Fruit fly (Drosophila melanogaster) whole organism, embryonic: ENCODE results near the gene Arp8.
A peak's percentile ranks its signal among the peaks of the same experiment; 100 is the strongest.

Experiments
- BEAF-32 ChIP-seq: fragments of 200-800 bp; sonication (Bioruptor generic); optimal IDR thresholded peaks from 3 replicates; lab custom pipeline; 2017; ENCODE audit warnings: missing biosample characterization, missing genetic modification characterization, mild to moderate bottlenecking, moderate library complexity, missing genetic modification reagents
- CG10462 ChIP-seq: fragments of 200-800 bp; sonication (Bioruptor generic); optimal IDR thresholded peaks from 2 replicates; lab custom pipeline; 2016; ENCODE audit warnings: missing biosample characterization, missing genetic modification characterization
- CG10543 ChIP-seq: fragments of 200-800 bp; sonication (Bioruptor generic); optimal IDR thresholded peaks from 3 replicates; lab custom pipeline; 2017; ENCODE audit warnings: missing biosample characterization, mild to moderate bottlenecking, missing genetic modification characterization, moderate library complexity
- CG10654 ChIP-seq: fragments of 200-800 bp; sonication (Bioruptor generic); optimal IDR thresholded peaks from 2 replicates; lab custom pipeline; 2016; ENCODE audit warnings: missing biosample characterization, missing genetic modification characterization
- CG10979 ChIP-seq: fragments of 200-800 bp; sonication (Bioruptor generic); optimal IDR thresholded peaks from 2 replicates; lab custom pipeline; 2018; ENCODE audit warnings: missing biosample characterization, mild to moderate bottlenecking, missing genetic modification characterization, moderate library complexity
- CG11247 ChIP-seq: fragments of 200-800 bp; sonication (Bioruptor generic); IDR thresholded peaks from 2 replicates; pipeline ENCODE4 v1.3.6; 2022; ENCODE audit warnings: missing biosample characterization, missing genetic modification characterization
- CG11456 ChIP-seq: fragments of 200-800 bp; sonication (Bioruptor generic); IDR thresholded peaks from 3 replicates; pipeline ENCODE4 v1.3.6; 2022; ENCODE audit warnings: missing biosample characterization, missing genetic modification characterization
- CG12299 ChIP-seq: fragments of 200-800 bp; sonication (Bioruptor generic); optimal IDR thresholded peaks from 2 replicates; lab custom pipeline; 2018; ENCODE audit warnings: missing biosample characterization, mild to moderate bottlenecking, missing genetic modification characterization
- CG12391 ChIP-seq: fragments of 200-800 bp; sonication (Bioruptor generic); optimal IDR thresholded peaks from 3 replicates; lab custom pipeline; 2018; ENCODE audit warnings: missing biosample characterization, mild to moderate bottlenecking, missing genetic modification characterization, moderate library complexity
- CG13775 ChIP-seq: fragments of 200-800 bp; sonication (Bioruptor generic); optimal IDR thresholded peaks from 3 replicates; lab custom pipeline; 2017; ENCODE audit warnings: missing biosample characterization, mild to moderate bottlenecking, missing genetic modification characterization
- CG14667 ChIP-seq: fragments of 200-800 bp; sonication (Bioruptor generic); IDR thresholded peaks from 2 replicates; pipeline ENCODE4 v1.3.6; 2022; ENCODE audit warnings: missing biosample characterization, missing genetic modification characterization
- CG16813 ChIP-seq: fragments of 200-800 bp; sonication (Bioruptor generic); IDR thresholded peaks from 3 replicates; pipeline ENCODE4 v1.3.6; 2022; ENCODE audit warnings: missing biosample characterization, missing genetic modification characterization; ENCODE audit not compliant: partially characterized antibody
- CG1792 ChIP-seq: fragments of 200-800 bp; sonication (Bioruptor generic); optimal IDR thresholded peaks from 2 replicates; lab custom pipeline; 2016; ENCODE audit warnings: missing biosample characterization, missing genetic modification characterization
- CG18262 ChIP-seq: fragments of 200-800 bp; optimal IDR thresholded peaks from 3 replicates; lab custom pipeline; 2019; ENCODE audit warnings: missing biosample characterization, mild to moderate bottlenecking, missing genetic modification characterization, moderate library complexity
- CG18599 ChIP-seq: fragments of 200-800 bp; sonication (Bioruptor generic); optimal IDR thresholded peaks from 3 replicates; lab custom pipeline; 2017; ENCODE audit warnings: missing biosample characterization, missing genetic modification characterization, mild to moderate bottlenecking, moderate library complexity, missing genetic modification reagents
- CG2116 ChIP-seq: fragments of 200-800 bp; sonication (Bioruptor generic); optimal IDR thresholded peaks from 3 replicates; lab custom pipeline; 2018; ENCODE audit warnings: missing biosample characterization, mild to moderate bottlenecking, missing genetic modification characterization
- CG2678 ChIP-seq: fragments of 200-800 bp; sonication (Bioruptor generic); optimal IDR thresholded peaks from 3 replicates; lab custom pipeline; 2019; ENCODE audit warnings: missing biosample characterization, mild to moderate bottlenecking, missing genetic modification characterization, moderate library complexity
- CG30020 ChIP-seq: fragments of 200-800 bp; optimal IDR thresholded peaks from 2 replicates; lab custom pipeline; 2019; ENCODE audit warnings: missing biosample characterization, mild to moderate bottlenecking, missing genetic modification characterization, moderate library complexity
- CG3995 ChIP-seq: fragments of 200-800 bp; sonication (Bioruptor generic); optimal IDR thresholded peaks from 3 replicates; lab custom pipeline; 2016; ENCODE audit warnings: missing biosample characterization, missing genetic modification characterization
- CG4282 ChIP-seq: fragments of 200-800 bp; sonication (Bioruptor generic); optimal IDR thresholded peaks from 2 replicates; lab custom pipeline; 2016; ENCODE audit warnings: missing biosample characterization, missing genetic modification characterization
- CG4424 ChIP-seq: fragments of 200-800 bp; sonication (Bioruptor generic); optimal IDR thresholded peaks from 3 replicates; lab custom pipeline; 2016; ENCODE audit warnings: missing biosample characterization, missing genetic modification characterization
- CG6791 ChIP-seq: fragments of 200-800 bp; sonication (Bioruptor generic); IDR thresholded peaks from 3 replicates; pipeline ENCODE4 v1.3.6; 2022; ENCODE audit warnings: missing biosample characterization, missing genetic modification characterization; ENCODE audit not compliant: partially characterized antibody
- CG7357 ChIP-seq: fragments of 200-800 bp; sonication (Bioruptor generic); IDR thresholded peaks from 3 replicates; pipeline ENCODE4 v1.3.6; 2022; ENCODE audit warnings: missing biosample characterization, missing genetic modification characterization
- CG8281 ChIP-seq: fragments of 200-800 bp; sonication (Bioruptor generic); optimal IDR thresholded peaks from 2 replicates; lab custom pipeline; 2018; ENCODE audit warnings: missing biosample characterization, mild to moderate bottlenecking, missing genetic modification characterization, moderate library complexity
- D ChIP-seq, 2 experiments: fragments of 200-800 bp in 1 of 2; fragments of >200 bp in 1 of 2; sonication (Bioruptor generic) in 1 of 2; optimal IDR thresholded peaks; 2 replicates in 1 of 2; 3 replicates in 1 of 2; lab custom pipeline; 2017; ENCODE audit warnings: mild to moderate bottlenecking in 1 of 2, missing biosample characterization in 1 of 2, missing genetic modification characterization in 1 of 2, missing genetic modification reagents in 1 of 2
- HLHmδ ChIP-seq: fragments of 200-800 bp; sonication (Bioruptor generic); optimal IDR thresholded peaks from 2 replicates; lab custom pipeline; 2018; ENCODE audit warnings: missing biosample characterization, mild to moderate bottlenecking, missing genetic modification characterization, moderate library complexity
- Hmx ChIP-seq: fragments of 200-800 bp; sonication (Bioruptor generic); optimal IDR thresholded peaks from 2 replicates; lab custom pipeline; 2016; ENCODE audit warnings: missing biosample characterization, missing genetic modification characterization
- Kr ChIP-seq: fragments of 200-800 bp; sonication (Bioruptor generic); optimal IDR thresholded peaks from 2 replicates; lab custom pipeline; 2017; ENCODE audit warnings: missing biosample characterization, mild to moderate bottlenecking, missing genetic modification characterization
- Lim3 ChIP-seq: fragments of 200-800 bp; sonication (Bioruptor generic); IDR thresholded peaks from 2 replicates; pipeline ENCODE4 v1.3.6; 2022; ENCODE audit warnings: missing biosample characterization, missing genetic modification characterization
- Rfx ChIP-seq: fragments of 200-800 bp; sonication (Bioruptor generic); IDR thresholded peaks from 2 replicates; pipeline ENCODE4 v1.3.6; 2022; ENCODE audit warnings: missing biosample characterization, missing genetic modification characterization
- Scr ChIP-seq: fragments of 200-800 bp; sonication (Bioruptor generic); IDR thresholded peaks from 2 replicates; pipeline ENCODE4 v1.3.6; 2022; ENCODE audit warnings: missing biosample characterization, missing genetic modification characterization; ENCODE audit not compliant: partially characterized antibody
- TFAM ChIP-seq: fragments of 200-800 bp; sonication (Bioruptor generic); optimal IDR thresholded peaks from 2 replicates; lab custom pipeline; 2017; ENCODE audit warnings: missing biosample characterization, missing genetic modification characterization, inconsistent platforms
- Xbp1 ChIP-seq: fragments of 200-800 bp; sonication (Bioruptor generic); optimal IDR thresholded peaks from 3 replicates; lab custom pipeline; 2016; ENCODE audit warnings: missing biosample characterization, mild to moderate bottlenecking, missing genetic modification characterization
- ac ChIP-seq: fragments of 200-800 bp; sonication (Bioruptor generic); optimal IDR thresholded peaks from 3 replicates; lab custom pipeline; 2017; ENCODE audit warnings: missing biosample characterization, mild to moderate bottlenecking, missing genetic modification characterization
- bab2 ChIP-seq: fragments of 200-800 bp; sonication (Bioruptor generic); optimal IDR thresholded peaks from 2 replicates; lab custom pipeline; 2016; ENCODE audit warnings: missing biosample characterization, missing genetic modification characterization
- bowl ChIP-seq: fragments of 200-800 bp; sonication (Bioruptor generic); IDR thresholded peaks from 2 replicates; pipeline ENCODE4 v1.3.6; 2022; ENCODE audit warnings: missing biosample characterization, missing genetic modification characterization
- chn ChIP-seq: fragments of 200-800 bp; sonication (Bioruptor generic); optimal IDR thresholded peaks from 2 replicates; lab custom pipeline; 2016; ENCODE audit warnings: missing biosample characterization, missing genetic modification characterization
- dan ChIP-seq: fragments of 200-800 bp; sonication (Bioruptor generic); IDR thresholded peaks from 2 replicates; pipeline ENCODE4 v1.3.6; 2022; ENCODE audit warnings: missing biosample characterization, missing genetic modification characterization
- esg ChIP-seq: fragments of 200-800 bp; sonication (Bioruptor generic); conservative IDR thresholded peaks from 2 replicates; pipeline ENCODE4 v1.3.6; 2022; ENCODE audit warnings: missing biosample characterization, missing genetic modification characterization
- hb ChIP-seq: fragments of 200-800 bp; sonication (Bioruptor generic); IDR thresholded peaks from 3 replicates; pipeline ENCODE4 v1.3.6; 2022; ENCODE audit warnings: missing biosample characterization, missing genetic modification characterization; ENCODE audit not compliant: partially characterized antibody
- lab ChIP-seq: fragments of 200-800 bp; sonication (Bioruptor generic); optimal IDR thresholded peaks from 3 replicates; lab custom pipeline; 2017; ENCODE audit warnings: missing biosample characterization, missing genetic modification characterization, mild to moderate bottlenecking, moderate library complexity, missing genetic modification reagents
- oc ChIP-seq: fragments of 200-800 bp; sonication (Bioruptor generic); optimal IDR thresholded peaks from 2 replicates; lab custom pipeline; 2018; ENCODE audit warnings: missing biosample characterization, mild to moderate bottlenecking, missing genetic modification characterization, moderate library complexity
- pros ChIP-seq: fragments of 200-800 bp; sonication (Bioruptor generic); optimal IDR thresholded peaks from 3 replicates; lab custom pipeline; 2019; ENCODE audit warnings: missing biosample characterization, mild to moderate bottlenecking, missing genetic modification characterization, moderate library complexity
- pum ChIP-seq: fragments of 200-800 bp; sonication (Bioruptor generic); optimal IDR thresholded peaks from 2 replicates; lab custom pipeline; 2016; ENCODE audit warnings: missing biosample characterization, missing genetic modification characterization
- rib ChIP-seq: fragments of 200-800 bp; sonication (Bioruptor generic); IDR thresholded peaks from 2 replicates; pipeline ENCODE4 v1.3.6; 2022; ENCODE audit warnings: missing biosample characterization, missing genetic modification characterization
- so ChIP-seq: fragments of 200-800 bp; sonication (Bioruptor generic); IDR thresholded peaks from 3 replicates; pipeline ENCODE4 v1.3.6; 2022; ENCODE audit warnings: missing biosample characterization, missing genetic modification characterization
- tap ChIP-seq: fragments of 200-800 bp; optimal IDR thresholded peaks from 3 replicates; lab custom pipeline; 2019; ENCODE audit warnings: missing biosample characterization, mild to moderate bottlenecking, missing genetic modification characterization, moderate library complexity
- toy ChIP-seq: fragments of 200-800 bp; sonication (Bioruptor generic); IDR thresholded peaks from 2 replicates; pipeline ENCODE4 v1.3.6; 2022; ENCODE audit warnings: missing biosample characterization, missing genetic modification characterization
- trh ChIP-seq: fragments of 200-800 bp; sonication (Bioruptor generic); optimal IDR thresholded peaks from 2 replicates; lab custom pipeline; 2016; ENCODE audit warnings: missing biosample characterization, missing genetic modification characterization
- vfl ChIP-seq: fragments of 200-800 bp; sonication (Bioruptor generic); optimal IDR thresholded peaks from 2 replicates; lab custom pipeline; 2016; ENCODE audit warnings: missing biosample characterization, missing genetic modification characterization

Arp8 gene

dm6 chrX:17844623-17845022 lies 16.0 kb downstream of the Arp8 start, which contains the start of the genes CG8142 and Ucp4A (continued):
- TF ChIP-seq hb (GFP tag; lab: Robert Waterston, UW), result no peak
- TF ChIP-seq toy (GFP tag; lab: Robert Waterston, UW), result peak; percentile 81
- TF ChIP-seq CG13775, result peak; percentile 94
- peak; percentile 51 for TF ChIP-seq BEAF-32 (GFP tag; lab: Kevin White, UChicago)
- TF ChIP-seq CG4282 (GFP tag; lab: Kevin White, UChicago), result no peak
- no peak for TF ChIP-seq Kr (GFP tag; lab: Kevin White, UChicago)
- peak; percentile 82 for TF ChIP-seq bowl (GFP tag; lab: Robert Waterston, UW)
- no peak for TF ChIP-seq D (optimal IDR thresholded peaks at IDR 0.05; lab: Kevin White, UChicago)
- peak; percentile 89 for TF ChIP-seq D (GFP tag; optimal IDR thresholded peaks at IDR 0.05; lab: Kevin White, UChicago)
- TF ChIP-seq CG10979 (tag; lab: Kevin White, UChicago), result peak; percentile 90
- peak; percentile 83 for TF ChIP-seq CG10543 (GFP tag; lab: Kevin White, UChicago)
- TF ChIP-seq CG11247 (GFP tag; lab: Robert Waterston, UW), result peak; percentile 93
- TF ChIP-seq TFAM (GFP tag; lab: Kevin White, UChicago), result peak; percentile 50
- TF ChIP-seq vfl (GFP tag; lab: Kevin White, UChicago), result peak; percentile 72
- peak; percentile 97 for TF ChIP-seq esg (GFP tag; lab: Robert Waterston, UW)
- peak; percentile 91 for TF ChIP-seq CG10654
- peak; percentile 93 for TF ChIP-seq CG11456 (GFP tag; lab: Robert Waterston, UW)
- peak; percentile 77 for TF ChIP-seq rib (GFP tag; lab: Robert Waterston, UW)
- peak; percentile 89 for TF ChIP-seq CG7357 (GFP tag; lab: Robert Waterston, UW)
- peak; percentile 40 for TF ChIP-seq Scr (GFP tag; lab: Robert Waterston, UW)
- TF ChIP-seq CG6791 (GFP tag; lab: Robert Waterston, UW), result no peak
- TF ChIP-seq CG16813 (GFP tag; lab: Robert Waterston, UW), result 0 out of 3 replicates have a peak, but pooled peaks have one; percentile 41
- TF ChIP-seq so, result peak; percentile 91
- peak; percentile 76 for TF ChIP-seq CG2116
- peak; percentile 39 for TF ChIP-seq CG3995 (GFP tag; lab: Kevin White, UChicago)
- TF ChIP-seq Hmx (GFP tag; lab: Kevin White, UChicago), result no peak
- peak; percentile 82 for TF ChIP-seq CG12299 (tag; lab: Kevin White, UChicago)
- peak; percentile 78 for TF ChIP-seq oc (tag; lab: Kevin White, UChicago)
- TF ChIP-seq CG8281 (tag; lab: Kevin White, UChicago), result peak; percentile 66
- peak; percentile 91 for TF ChIP-seq CG4424 (GFP tag; lab: Kevin White, UChicago)
- peak; percentile 96 for TF ChIP-seq Rfx (GFP tag; lab: Robert Waterston, UW)
- TF ChIP-seq tap (tag; lab: Kevin White, UChicago), result peak; percentile 84
- peak; percentile 86 for TF ChIP-seq CG10462
- peak; percentile 93 for TF ChIP-seq CG18599 (GFP tag; lab: Kevin White, UChicago)
- TF ChIP-seq CG1792, result no peak
- TF ChIP-seq CG2678 (tag; lab: Kevin White, UChicago), result peak; percentile 94
- peak; percentile 93 for TF ChIP-seq CG12391 (tag; lab: Kevin White, UChicago)
- TF ChIP-seq Xbp1 (GFP tag; lab: Kevin White, UChicago), result peak; percentile 94
- peak; percentile 96 for TF ChIP-seq CG14667 (GFP tag; lab: Robert Waterston, UW)
- TF ChIP-seq CG30020 (tag; lab: Kevin White, UChicago), result peak; percentile 76
- peak; percentile 18 for TF ChIP-seq ac
- TF ChIP-seq pros, result no peak
- TF ChIP-seq HLHmδ, result no peak
- TF ChIP-seq CG18262 (tag; lab: Kevin White, UChicago), result peak; percentile 91
- peak; percentile 66 for TF ChIP-seq pum
- TF ChIP-seq lab (GFP tag; lab: Kevin White, UChicago), result peak; percentile 94
- peak; percentile 80 for TF ChIP-seq dan (GFP tag; lab: Robert Waterston, UW)
- peak; percentile 73 for TF ChIP-seq bab2
- peak; percentile 73 for TF ChIP-seq chn
- TF ChIP-seq trh (GFP tag; lab: Kevin White, UChicago), result peak; percentile 87
- peak; percentile 87 for TF ChIP-seq Lim3
